Fruit fly (Drosophila melanogaster) whole organism, adult: ENCODE data around the gene Lsm12a.
A peak's percentile ranks its signal among the peaks of the same experiment; 100 is the strongest.

Experiments used
- CG14711 ChIP-seq: fragments of 200-800 bp; sonication (Bioruptor generic); optimal IDR thresholded peaks from 2 replicates; lab custom pipeline; 2018; ENCODE audit warnings: missing biosample characterization, mild to moderate bottlenecking, missing genetic modification characterization, moderate library complexity
- CG5204 ChIP-seq: fragments of 200-800 bp; sonication (Bioruptor generic); optimal IDR thresholded peaks from 2 replicates; lab custom pipeline; 2016; ENCODE audit warnings: missing biosample characterization, missing genetic modification characterization
- Clk ChIP-seq: fragments of 200-800 bp; sonication (Bioruptor generic); optimal IDR thresholded peaks from 2 replicates; lab custom pipeline; 2017; ENCODE audit warnings: missing biosample characterization, missing genetic modification characterization
- Mnt ChIP-seq: fragments of 200-800 bp; sonication (Bioruptor generic); optimal IDR thresholded peaks from 2 replicates; lab custom pipeline; 2016; ENCODE audit warnings: missing biosample characterization, mild to moderate bottlenecking, missing genetic modification characterization
- kay ChIP-seq: fragments of 200-800 bp; sonication (Bioruptor generic); peaks from one replicate; lab custom pipeline; 2016; ENCODE audit warnings: missing biosample characterization, missing genetic modification characterization, borderline replicate concordance
- ovo ChIP-seq: fragments of 200-800 bp; sonication (Bioruptor generic); optimal IDR thresholded peaks from 2 replicates; lab custom pipeline; 2016; ENCODE audit warnings: missing biosample characterization, missing genetic modification characterization
- toe ChIP-seq: fragments of 200-800 bp; sonication (Bioruptor generic); optimal IDR thresholded peaks from 2 replicates; lab custom pipeline; 2016; ENCODE audit warnings: missing biosample characterization, missing genetic modification characterization

DNA sequence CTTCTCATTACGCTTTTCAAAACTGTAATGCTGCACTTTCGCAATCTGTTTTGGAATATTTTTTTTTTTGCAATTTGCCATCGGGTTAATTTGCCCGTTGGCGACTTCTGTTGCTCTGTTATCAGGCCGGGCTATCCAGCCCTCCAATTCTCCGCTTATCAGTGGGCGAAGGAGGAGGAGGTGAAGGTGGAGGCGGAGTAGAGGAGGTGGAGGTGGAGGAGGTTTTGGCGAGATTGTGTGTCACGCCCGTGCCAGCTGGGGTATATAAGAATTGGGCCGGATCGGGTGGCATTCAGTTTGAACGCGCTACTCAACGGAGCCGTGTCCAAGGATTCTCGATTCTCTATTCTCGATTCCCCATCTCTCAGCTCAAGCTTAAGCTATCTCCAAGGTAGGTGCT is 4.3 kb upstream of the Lsm12a start:
- TF ChIP-seq Mnt (GFP tag; lab: Kevin White, UChicago), result no peak
- TF ChIP-seq CG5204 (GFP tag; lab: Kevin White, UChicago), result no peak
- no peak for TF ChIP-seq Clk
- peak; percentile 95 for TF ChIP-seq kay
- TF ChIP-seq toe (GFP tag; lab: Kevin White, UChicago), result no peak
- no peak for TF ChIP-seq CG14711 (tag; lab: Kevin White, UChicago)
- no peak for TF ChIP-seq ovo (GFP tag; lab: Kevin White, UChicago)
